Fruit fly (Drosophila melanogaster) whole organism, wandering third instar larva: ENCODE measurements around the gene Vm26Ac.

ENCODE experiments used
- Abd-B ChIP-seq: fragments of >200 bp; optimal IDR thresholded peaks from 2 replicates; lab custom pipeline; 2017; ENCODE audit warnings: missing biosample characterization, missing genetic modification characterization
- CG32264 ChIP-seq: fragments of 200-800 bp; sonication (Bioruptor generic); optimal IDR thresholded peaks from 2 replicates; lab custom pipeline; 2016; ENCODE audit warnings: missing biosample characterization, missing genetic modification characterization
- CG9705 ChIP-seq: fragments of 200-800 bp; sonication (Bioruptor generic); optimal IDR thresholded peaks from 2 replicates; lab custom pipeline; 2018; ENCODE audit warnings: missing biosample characterization, mild to moderate bottlenecking, missing genetic modification characterization
- CrebA ChIP-seq: fragments of 200-800 bp; sonication (Bioruptor generic); optimal IDR thresholded peaks from 2 replicates; lab custom pipeline; 2016; ENCODE audit warnings: missing biosample characterization, mild to moderate bottlenecking, missing genetic modification characterization, borderline replicate concordance
- Dfd ChIP-seq: fragments of >200 bp; optimal IDR thresholded peaks from 2 replicates; lab custom pipeline; 2017; ENCODE audit warnings: missing biosample characterization, missing genetic modification characterization
- Dif ChIP-seq: fragments of 200-275, 200-300 bp; sonication (Bioruptor generic); optimal IDR thresholded peaks from 2 replicates; lab custom pipeline; 2018; ENCODE audit warnings: missing biosample characterization, missing genetic modification characterization; ENCODE audit not compliant: partially characterized antibody
- GATAd ChIP-seq: sonication (Bioruptor generic); optimal IDR thresholded peaks from 2 replicates; lab custom pipeline; 2016; ENCODE audit warnings: missing biosample characterization, missing genetic modification characterization
- HLH106 ChIP-seq: fragments of 200-800 bp; optimal IDR thresholded peaks from 3 replicates; lab custom pipeline; 2019; ENCODE audit warnings: missing biosample characterization, mild to moderate bottlenecking, missing genetic modification characterization, moderate library complexity
- Hnf4 ChIP-seq: fragments of 200-800 bp; sonication (Bioruptor generic); optimal IDR thresholded peaks from 2 replicates; lab custom pipeline; 2016; ENCODE audit warnings: missing biosample characterization, mild to moderate bottlenecking, missing genetic modification characterization
- Hr78 ChIP-seq: fragments of >200 bp; optimal IDR thresholded peaks from 2 replicates; lab custom pipeline; 2017; ENCODE audit warnings: missing biosample characterization, missing genetic modification characterization
- Hr83 ChIP-seq: fragments of 200-300 bp; sonication (Bioruptor generic); optimal IDR thresholded peaks from 2 replicates; lab custom pipeline; 2016; ENCODE audit warnings: missing biosample characterization, mild to moderate bottlenecking, missing genetic modification characterization, moderate library complexity; ENCODE audit not compliant: poor library complexity, severe bottlenecking
- Jra ChIP-seq: sonication (Bioruptor generic); optimal IDR thresholded peaks from 2 replicates; lab custom pipeline; 2016; ENCODE audit warnings: missing biosample characterization, missing genetic modification characterization
- Myc ChIP-seq: fragments of >200 bp; optimal IDR thresholded peaks from 2 replicates; lab custom pipeline; 2017
- N ChIP-seq: fragments of >200 bp; optimal IDR thresholded peaks from 2 replicates; lab custom pipeline; 2018; ENCODE audit warnings: missing biosample characterization, missing external identifiers, missing genetic modification characterization
- OdsH ChIP-seq: fragments of 200-800 bp; sonication (Bioruptor generic); optimal IDR thresholded peaks from 2 replicates; lab custom pipeline; 2016; ENCODE audit warnings: missing biosample characterization, mild to moderate bottlenecking, missing genetic modification characterization
- Rel ChIP-seq, 2 experiments: fragments of 200-800 bp; sonication (Bioruptor generic) in 1 of 2; optimal IDR thresholded peaks; 2 replicates in 1 of 2; 3 replicates in 1 of 2; lab custom pipeline; 2016 to 2019; ENCODE audit warnings: mild to moderate bottlenecking in 2 of 2, missing biosample characterization in 2 of 2, missing genetic modification characterization in 2 of 2, moderate library complexity in 1 of 2
- Sp1 ChIP-seq: fragments of 200-800 bp; sonication (Bioruptor generic); optimal IDR thresholded peaks from 3 replicates; lab custom pipeline; 2019; ENCODE audit warnings: missing biosample characterization, mild to moderate bottlenecking, missing genetic modification characterization, moderate library complexity
- Vsx2 ChIP-seq: fragments of 200-300, 225-300 bp; sonication (Bioruptor generic); optimal IDR thresholded peaks from 2 replicates; lab custom pipeline; 2018; ENCODE audit warnings: missing biosample characterization, missing genetic modification characterization; ENCODE audit not compliant: partially characterized antibody
- br ChIP-seq: fragments of 200-800 bp; sonication (Bioruptor generic); optimal IDR thresholded peaks from 2 replicates; lab custom pipeline; 2016; ENCODE audit warnings: missing biosample characterization, missing genetic modification characterization
- brk ChIP-seq: fragments of 200-800 bp; sonication (Bioruptor generic); optimal IDR thresholded peaks from 2 replicates; lab custom pipeline; 2016; ENCODE audit warnings: missing biosample characterization, mild to moderate bottlenecking, missing genetic modification characterization
- dl ChIP-seq, 2 experiments: fragments of 175-275, 200-275 bp in 1 of 2; fragments of 200-275 bp in 1 of 2; sonication (Bioruptor generic); optimal IDR thresholded peaks; lab custom pipeline; 2018; ENCODE audit warnings: mild to moderate bottlenecking in 2 of 2, missing biosample characterization in 2 of 2, missing genetic modification characterization in 2 of 2, moderate library complexity in 2 of 2; ENCODE audit not compliant: partially characterized antibody in 2 of 2, insufficient read depth in 1 of 2
- dmrt93B ChIP-seq: fragments of 200-800 bp; sonication (Bioruptor generic); optimal IDR thresholded peaks from 2 replicates; lab custom pipeline; 2018; ENCODE audit warnings: missing biosample characterization, mild to moderate bottlenecking, missing genetic modification characterization
- dsf ChIP-seq: sonication (Bioruptor generic); optimal IDR thresholded peaks from 2 replicates; lab custom pipeline; 2016; ENCODE audit warnings: missing biosample characterization, missing genetic modification characterization, borderline replicate concordance
- ey ChIP-seq: fragments of 200-800 bp; sonication (Bioruptor generic); optimal IDR thresholded peaks from 2 replicates; lab custom pipeline; 2016; ENCODE audit warnings: missing biosample characterization, missing genetic modification characterization
- foxo ChIP-seq, 2 experiments: fragments of 200-800 bp; sonication (Bioruptor generic); optimal IDR thresholded peaks; 2 replicates in 1 of 2; 3 replicates in 1 of 2; lab custom pipeline; 2016 to 2017; ENCODE audit warnings: missing biosample characterization in 2 of 2, missing genetic modification characterization in 2 of 2
- fru ChIP-seq: fragments of 200-800 bp; sonication (Bioruptor generic); optimal IDR thresholded peaks from 3 replicates; lab custom pipeline; 2016; ENCODE audit warnings: missing biosample characterization, mild to moderate bottlenecking, missing genetic modification characterization
- h ChIP-seq: fragments of 200-800 bp; sonication (Bioruptor generic); optimal IDR thresholded peaks from 3 replicates; lab custom pipeline; 2016; ENCODE audit warnings: missing biosample characterization, mild to moderate bottlenecking, missing genetic modification characterization
- jim ChIP-seq: fragments of 175-275, 200-325 bp; sonication (Bioruptor generic); optimal IDR thresholded peaks from 2 replicates; lab custom pipeline; 2016; ENCODE audit warnings: missing biosample characterization, mild to moderate bottlenecking, missing genetic modification characterization
- lola ChIP-seq: fragments of >200 bp; optimal IDR thresholded peaks from 2 replicates; lab custom pipeline; 2017; ENCODE audit warnings: missing biosample characterization, missing genetic modification characterization
- pan ChIP-seq: fragments of >200 bp; optimal IDR thresholded peaks from 2 replicates; lab custom pipeline; 2017
- psq ChIP-seq: fragments of 200-800 bp; sonication (Bioruptor generic); optimal IDR thresholded peaks from 3 replicates; lab custom pipeline; 2017; ENCODE audit warnings: missing biosample characterization, mild to moderate bottlenecking, missing genetic modification characterization, moderate library complexity
- rgr ChIP-seq: fragments of 200-800 bp; sonication (Bioruptor generic); optimal IDR thresholded peaks from 3 replicates; lab custom pipeline; 2016; ENCODE audit warnings: missing biosample characterization, mild to moderate bottlenecking, missing genetic modification characterization
- sage ChIP-seq: fragments of 200-800 bp; sonication (Bioruptor generic); optimal IDR thresholded peaks from 2 replicates; lab custom pipeline; 2016; ENCODE audit warnings: missing biosample characterization, mild to moderate bottlenecking, missing genetic modification characterization
- sv ChIP-seq: fragments of 200-800 bp; sonication (Bioruptor generic); optimal IDR thresholded peaks from 3 replicates; lab custom pipeline; 2016; ENCODE audit warnings: missing biosample characterization, missing genetic modification characterization
- tai ChIP-seq: sonication (Bioruptor generic); optimal IDR thresholded peaks from 2 replicates; lab custom pipeline; 2016; ENCODE audit warnings: missing biosample characterization, missing genetic modification characterization
- usp ChIP-seq: fragments of >200 bp; optimal IDR thresholded peaks from 2 replicates; lab custom pipeline; 2017; ENCODE audit warnings: missing biosample characterization, missing genetic modification characterization
- woc ChIP-seq: sonication (Bioruptor generic); optimal IDR thresholded peaks from 2 replicates; lab custom pipeline; 2016; ENCODE audit warnings: missing biosample characterization, mild to moderate bottlenecking, missing genetic modification characterization

Gene Vm26Ac

DNA sequence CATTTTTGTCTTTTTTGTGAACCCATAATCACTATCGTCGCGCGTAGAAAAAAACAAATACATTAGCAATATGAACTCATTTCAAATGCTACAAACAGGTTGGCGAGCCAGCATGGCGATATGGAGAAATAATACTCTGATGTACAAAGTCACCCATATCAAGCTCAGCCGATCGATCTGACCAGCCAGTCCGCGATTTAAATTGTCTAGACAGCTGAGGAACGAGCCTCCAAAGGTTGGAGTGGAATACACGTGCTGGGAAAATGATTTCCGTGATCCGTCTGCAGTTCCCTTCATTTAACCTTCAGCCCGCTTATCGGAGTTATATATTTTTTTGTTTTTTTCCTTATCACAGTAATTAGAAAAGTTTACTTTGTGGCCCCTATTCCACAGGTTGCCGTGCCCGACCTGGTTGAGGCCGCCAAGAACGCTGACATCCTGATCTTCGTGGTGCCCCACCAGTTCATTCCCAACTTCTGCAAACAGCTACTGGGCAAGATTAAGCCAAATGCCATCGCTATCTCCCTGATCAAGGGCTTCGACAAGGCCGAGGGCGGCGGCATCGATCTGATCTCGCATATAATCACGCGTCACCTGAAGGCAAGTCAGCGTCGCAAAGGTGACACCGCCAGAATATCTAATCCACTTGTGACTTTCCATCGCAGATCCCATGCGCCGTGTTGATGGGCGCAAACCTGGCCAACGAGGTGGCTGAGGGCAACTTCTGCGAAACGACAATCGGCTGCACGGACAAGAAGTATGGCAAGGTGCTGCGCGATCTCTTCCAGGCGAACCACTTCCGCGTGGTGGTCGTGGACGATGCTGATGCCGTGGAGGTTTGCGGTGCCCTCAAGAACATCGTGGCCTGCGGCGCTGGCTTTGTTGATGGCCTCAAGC is 12.5 kb downstream of the Vm26Ac start:
- TF ChIP-seq Hnf4 (GFP tag; lab: Kevin White, UChicago), result no peak
- TF ChIP-seq HLH106 (tag; lab: Kevin White, UChicago), result no peak
- TF ChIP-seq lola (GFP tag; lab: Kevin White, UChicago), result no peak

DNA sequence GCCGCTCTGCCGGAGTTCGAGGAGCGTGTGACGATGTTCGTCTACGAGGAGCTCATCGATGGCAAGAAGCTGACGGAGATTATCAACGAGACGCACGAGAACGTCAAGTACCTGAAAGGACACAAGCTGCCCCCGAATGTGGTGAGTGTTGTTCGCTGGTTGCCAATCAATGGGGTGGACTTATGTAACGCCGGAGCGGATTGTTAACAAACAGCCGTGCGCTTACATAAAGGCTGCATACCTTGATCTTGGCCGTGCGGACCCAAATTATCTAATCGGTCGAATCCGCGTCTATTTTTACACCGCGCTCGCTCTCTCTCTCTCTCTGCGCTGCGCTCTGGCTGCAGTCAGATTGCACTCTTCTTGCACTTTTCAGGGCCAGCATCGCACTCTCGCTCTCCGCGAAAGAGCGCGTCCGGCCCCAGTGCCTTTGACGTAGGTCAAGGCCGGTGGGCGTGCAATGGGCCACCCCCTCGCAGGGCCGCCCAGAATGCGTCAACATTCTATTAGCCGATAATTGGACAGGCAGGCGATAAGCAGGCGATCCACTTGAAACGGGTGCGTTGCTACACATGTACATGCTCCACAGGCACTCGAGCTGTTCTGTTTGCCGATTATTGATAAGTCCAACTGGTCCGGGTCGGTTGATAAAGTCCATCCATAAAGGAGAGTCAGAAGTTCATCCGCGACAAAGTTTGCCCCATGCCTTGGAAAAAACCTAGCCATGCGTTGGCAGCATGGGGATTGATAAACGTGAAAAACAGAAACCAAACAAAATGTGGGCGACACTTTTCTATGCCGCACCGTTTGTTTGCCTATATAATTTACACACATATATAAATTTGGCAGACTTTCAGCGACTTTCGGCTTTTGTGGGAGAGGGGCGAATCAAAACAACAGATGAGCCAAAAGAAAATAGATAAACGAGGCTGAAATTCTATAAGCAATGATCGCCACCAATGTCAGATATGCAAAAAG is 13.8 kb downstream of the Vm26Ac start:
- TF ChIP-seq Hr83, result peak; percentile 30
- no peak for TF ChIP-seq CG9705
- peak; percentile 72 for TF ChIP-seq h (GFP tag; lab: Kevin White, UChicago)
- TF ChIP-seq CrebA, result no peak
- peak; percentile 42 for TF ChIP-seq Vsx2
- no peak for TF ChIP-seq Hnf4 (GFP tag; lab: Kevin White, UChicago)
- TF ChIP-seq dl (GFP tag; optimal IDR thresholded peaks at IDR 0.05; lab: Kevin White, UChicago; ENCODE audit: insufficient read depth in 1 of 2, partially characterized antibody in 2 of 2), result peak; percentile 73 to 84
- TF ChIP-seq Rel (GFP tag; optimal IDR thresholded peaks at IDR 0.05; lab: Kevin White, UChicago), result no peak
- TF ChIP-seq Rel (tag; optimal IDR thresholded peaks at IDR 0.05; lab: Kevin White, UChicago), result peak; percentile 80
- TF ChIP-seq Myc (lab: Kevin White, UChicago), result no peak
- TF ChIP-seq Dif (GFP tag; lab: Kevin White, UChicago), result peak; percentile 75

DNA sequence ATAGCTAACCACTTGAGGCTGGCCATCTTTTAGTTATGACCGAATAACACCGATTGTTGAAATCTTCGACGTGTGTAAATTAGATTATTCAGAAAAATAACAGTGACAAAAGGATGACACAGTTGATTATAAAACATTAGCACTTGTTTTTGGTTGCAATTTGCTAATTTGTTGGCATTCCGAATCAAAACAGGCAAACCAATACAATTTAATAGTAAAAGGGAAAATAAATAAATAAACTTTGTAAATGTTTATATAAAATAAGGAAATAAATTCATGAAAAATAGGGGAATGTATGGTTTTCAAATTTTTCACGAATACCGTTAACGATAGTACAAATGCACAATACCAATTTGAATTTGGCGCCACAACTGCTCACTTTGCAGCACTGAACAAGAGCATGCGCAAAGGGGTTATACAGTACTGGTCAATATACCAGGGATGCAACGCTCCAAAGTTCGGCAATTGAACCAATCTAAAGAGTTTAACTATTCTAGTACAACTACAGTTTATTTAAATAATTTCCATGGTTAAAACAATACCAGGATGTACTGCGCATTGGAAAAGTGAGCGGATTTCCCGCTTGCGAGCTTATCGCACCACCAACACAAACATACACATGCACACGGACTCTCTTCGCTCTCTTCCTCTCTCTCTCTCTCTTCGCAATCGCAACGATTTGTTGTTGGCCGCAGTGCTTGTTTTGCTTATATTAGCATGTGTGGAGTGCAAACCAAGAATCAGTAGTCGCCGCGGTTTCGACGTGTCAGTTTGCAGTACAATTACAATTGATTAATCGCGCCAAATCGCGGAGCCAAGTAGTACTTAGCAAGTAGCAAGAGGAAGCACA is 15.0 kb downstream of the Vm26Ac start, which contains the start of the genes Sfp26Ad and Gpdh1:
Sfp26Ad (minus strand) TSS at position 76 of the 850 bp plus-strand sequence.
Gpdh1 (plus strand) TSS at position 415 of the 850 bp plus-strand sequence.
- peak; percentile 30 to 82 for TF ChIP-seq foxo (GFP tag; optimal IDR thresholded peaks at IDR 0.05; lab: Kevin White, UChicago)
- no peak for TF ChIP-seq lola (GFP tag; lab: Kevin White, UChicago)
- peak; percentile 80 for TF ChIP-seq OdsH (GFP tag; lab: Kevin White, UChicago)
- TF ChIP-seq Hr78 (GFP tag; lab: Kevin White, UChicago), result no peak
- no peak for TF ChIP-seq pan (lab: Kevin White, UChicago)
- TF ChIP-seq N (GFP tag; lab: Kevin White, UChicago), result no peak
- no peak for TF ChIP-seq dmrt93B (GFP tag; lab: Kevin White, UChicago)
- peak; percentile 87 for TF ChIP-seq rgr
- peak; percentile 23 for TF ChIP-seq GATAd
- TF ChIP-seq fru (GFP tag; lab: Kevin White, UChicago), result peak; percentile 83
- TF ChIP-seq Hr83, result peak; percentile 76
- TF ChIP-seq Abd-B (GFP tag; lab: Kevin White, UChicago), result no peak
- TF ChIP-seq Sp1, result peak; percentile 59
- no peak for TF ChIP-seq tai (GFP tag; lab: Kevin White, UChicago)
- TF ChIP-seq br (GFP tag; lab: Kevin White, UChicago), result peak; percentile 75
- TF ChIP-seq sage, result peak; percentile 76
- TF ChIP-seq jim (GFP tag; lab: Kevin White, UChicago), result no peak
- TF ChIP-seq CrebA, result peak; percentile 89
- peak; percentile 74 for TF ChIP-seq ey (GFP tag; lab: Kevin White, UChicago)
- peak; percentile 88 for TF ChIP-seq dsf (GFP tag; lab: Kevin White, UChicago)
- no peak for TF ChIP-seq Dfd (GFP tag; lab: Kevin White, UChicago)
- no peak for TF ChIP-seq Rel (GFP tag; optimal IDR thresholded peaks at IDR 0.05; lab: Kevin White, UChicago)
- peak; percentile 46 for TF ChIP-seq Rel (tag; optimal IDR thresholded peaks at IDR 0.05; lab: Kevin White, UChicago)
- TF ChIP-seq h (GFP tag; lab: Kevin White, UChicago), result peak; percentile 87
- TF ChIP-seq HLH106 (tag; lab: Kevin White, UChicago), result peak; percentile 72
- TF ChIP-seq Jra, result peak; percentile 72
- TF ChIP-seq CG9705, result peak; percentile 79
- TF ChIP-seq brk (GFP tag; lab: Kevin White, UChicago), result peak; percentile 67
- TF ChIP-seq Myc (lab: Kevin White, UChicago), result peak; percentile 38
- peak; percentile 87 for TF ChIP-seq Hnf4 (GFP tag; lab: Kevin White, UChicago)
- peak; percentile 95 for TF ChIP-seq Dif (GFP tag; lab: Kevin White, UChicago)
- peak; percentile 78 for TF ChIP-seq psq (GFP tag; lab: Kevin White, UChicago)
- peak; percentile 89 for TF ChIP-seq sv (GFP tag; lab: Kevin White, UChicago)
- TF ChIP-seq Vsx2, result peak; percentile 29
- TF ChIP-seq dl (GFP tag; optimal IDR thresholded peaks at IDR 0.05; lab: Kevin White, UChicago; ENCODE audit: insufficient read depth in 1 of 2, partially characterized antibody in 2 of 2), result peak; percentile 92 to 96
- TF ChIP-seq woc, result peak; percentile 44
- TF ChIP-seq CG32264 (GFP tag; lab: Kevin White, UChicago), result peak; percentile 57
- TF ChIP-seq usp (GFP tag; lab: Kevin White, UChicago), result no peak
